Worm (Caenorhabditis elegans): ENCODE results near the gene nrsn-1.

nrsn-1 gene

DNA sequence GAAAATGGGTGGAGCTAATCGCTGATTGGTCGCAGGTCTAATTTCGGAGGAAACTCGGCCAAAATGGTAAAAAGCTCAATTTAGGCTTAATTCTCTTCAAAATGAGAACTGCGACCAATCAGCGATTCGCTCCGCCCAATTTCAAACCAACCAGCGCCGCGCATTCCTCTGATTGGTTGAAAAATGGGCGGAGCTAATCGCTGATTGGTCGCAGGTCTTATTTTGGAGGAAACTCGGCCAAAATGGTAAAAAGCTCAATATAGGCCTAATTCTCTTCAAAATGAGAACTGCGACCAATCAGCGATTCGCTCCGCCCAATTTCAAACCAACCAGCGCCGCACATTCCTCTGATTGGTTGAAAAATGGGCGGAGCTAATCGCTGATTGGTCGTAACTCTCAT lies 8.2 kb downstream of the nrsn-1 start:
- TF ChIP-seq nfya-1 (tag; optimal IDR thresholded peaks at IDR 0.05; ENCODE audit: insufficient read depth), result peak; percentile 60

- TF ChIP-seq ceh-82 (tag; optimal IDR thresholded peaks at IDR 0.05) (no peak), unc-39 (tag; optimal IDR thresholded peaks at IDR 0.05) (no peak), egl-5 (tag; optimal IDR thresholded peaks at IDR 0.05) (no peak), nhr-11 (tag; optimal IDR thresholded peaks at IDR 0.05) (no peak), snpc-4 (tag; optimal IDR thresholded peaks at IDR 0.05) (no peak), pha-4 (tag; optimal IDR thresholded peaks at IDR 0.05) (no peak), ZK546.5 (tag; optimal IDR thresholded peaks at IDR 0.05) (no peak), sea-2 (GFP tag; optimal IDR thresholded peaks at IDR 0.05) (no peak), nfya-1 (tag; optimal IDR thresholded peaks at IDR 0.05; ENCODE audit: insufficient read depth) (no peak), eor-1 (tag; optimal IDR thresholded peaks at IDR 0.05) (no peak), mml-1 (tag; optimal IDR thresholded peaks at IDR 0.05) (no peak), zag-1 (tag; optimal IDR thresholded peaks at IDR 0.05) (no peak), ama-1 (optimal IDR thresholded peaks at IDR 0.05) (no peak), lin-39 (tag; optimal IDR thresholded peaks at IDR 0.05) (no peak), nhr-12 (tag; optimal IDR thresholded peaks at IDR 0.05) (no peak)
Measured at ce11 chrV:3706893-3707292, 8.9 kb downstream of the nrsn-1 start.

DNA sequence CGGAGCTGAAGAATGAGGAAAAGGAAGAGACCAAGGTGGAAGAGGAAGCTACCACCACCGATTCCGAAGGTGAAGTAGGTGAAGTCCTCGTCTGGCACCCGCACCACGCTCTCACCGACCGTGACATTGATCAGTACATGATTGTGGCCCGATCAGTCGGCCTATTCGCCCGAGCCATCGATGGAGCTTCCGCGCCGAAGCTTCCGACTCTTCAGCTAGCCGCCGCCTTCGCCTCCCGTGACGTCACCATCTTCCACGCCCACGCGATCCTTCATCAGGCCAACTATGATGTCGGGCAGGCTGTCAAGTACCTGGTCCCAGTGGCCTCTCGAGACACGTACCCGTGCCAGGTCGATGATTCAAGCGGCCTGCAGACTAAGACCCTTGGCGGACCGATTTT lies 9.6 kb downstream of the nrsn-1 start:
- no peak for TF ChIP-seq egl-27 (tag; optimal IDR thresholded peaks at IDR 0.05)
- TF ChIP-seq ztf-11 (tag; optimal IDR thresholded peaks at IDR 0.05), result no peak
- no peak for TF ChIP-seq lin-39 (tag; optimal IDR thresholded peaks at IDR 0.05)
- no peak for TF ChIP-seq jun-1 (tag; optimal IDR thresholded peaks at IDR 0.05)
- TF ChIP-seq lin-15B (tag; optimal IDR thresholded peaks at IDR 0.05), result no peak
- no peak for TF ChIP-seq sea-2 (GFP tag; optimal IDR thresholded peaks at IDR 0.05)
- no peak for TF ChIP-seq unc-62 (GFP tag; optimal IDR thresholded peaks at IDR 0.05)
- no peak for TF ChIP-seq nhr-76 (tag; optimal IDR thresholded peaks at IDR 0.05)
- TF ChIP-seq elt-3 (tag; optimal IDR thresholded peaks at IDR 0.05), result no peak
- TF ChIP-seq R02D3.7 (tag; optimal IDR thresholded peaks at IDR 0.05), result no peak
- no peak for TF ChIP-seq eor-1 (tag; optimal IDR thresholded peaks at IDR 0.05)
- TF ChIP-seq elt-1 (tag; optimal IDR thresholded peaks at IDR 0.05), result no peak

DNA sequence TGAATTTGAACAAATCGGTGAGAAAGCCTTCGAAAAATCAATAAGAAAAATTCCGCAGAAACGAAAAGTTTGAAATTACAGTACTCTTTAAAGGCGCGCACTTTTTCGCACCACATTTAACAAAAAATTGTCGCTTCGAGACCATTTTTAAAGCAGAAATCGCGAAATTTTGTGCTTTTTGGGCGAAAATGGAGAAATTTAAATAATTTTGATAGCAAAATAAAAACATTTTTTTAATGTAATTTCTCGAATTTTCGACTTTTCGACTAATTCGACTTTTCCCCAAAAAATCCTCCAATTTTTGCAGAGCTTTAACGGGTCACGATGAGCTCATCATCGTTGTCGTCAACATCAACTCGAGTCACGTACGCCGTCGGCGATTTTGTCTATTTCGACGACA lies 11.1 kb downstream of the nrsn-1 start, which contains the start of gene lin-40:
lin-40 (plus strand) TSS at position 301 of the 400 bp plus-strand sequence.
- TF ChIP-seq nhr-11 (tag; optimal IDR thresholded peaks at IDR 0.05) (no peak), lin-15B (tag; optimal IDR thresholded peaks at IDR 0.05) (no peak), fkh-2 (tag; optimal IDR thresholded peaks at IDR 0.05) (no peak), nhr-12 (tag; optimal IDR thresholded peaks at IDR 0.05) (no peak), nhr-77 (tag; optimal IDR thresholded peaks at IDR 0.05) (no peak), nhr-28 (tag; optimal IDR thresholded peaks at IDR 0.05) (no peak), nhr-23 (tag; optimal IDR thresholded peaks at IDR 0.05) (no peak), zag-1 (tag; optimal IDR thresholded peaks at IDR 0.05) (no peak), daf-12 (tag; optimal IDR thresholded peaks at IDR 0.05) (no peak), fos-1 (tag; optimal IDR thresholded peaks at IDR 0.05) (no peak), ama-1 (optimal IDR thresholded peaks at IDR 0.05) (no peak), nfya-1 (tag; optimal IDR thresholded peaks at IDR 0.05; ENCODE audit: insufficient read depth) (no peak), skn-1 (tag; optimal IDR thresholded peaks at IDR 0.05) (no peak), hmg-11 (tag; optimal IDR thresholded peaks at IDR 0.05) (no peak), lin-39 (tag; optimal IDR thresholded peaks at IDR 0.05) (no peak), pqm-1 (tag; optimal IDR thresholded peaks at IDR 0.05) (no peak), tbx-2 (tag; optimal IDR thresholded peaks at IDR 0.05) (no peak), lsy-12 (tag; optimal IDR thresholded peaks at IDR 0.05) (no peak), nhr-76 (tag; optimal IDR thresholded peaks at IDR 0.05) (no peak)

ce11 chrV:3703888-3704287 lies 11.9 kb downstream of the nrsn-1 start:
- TF ChIP-seq fkh-2 (tag; optimal IDR thresholded peaks at IDR 0.05) (no peak), nfya-1 (tag; optimal IDR thresholded peaks at IDR 0.05; ENCODE audit: insufficient read depth) (peak; percentile 87), elt-1 (tag; optimal IDR thresholded peaks at IDR 0.05) (no peak), aly-2 (tag; optimal IDR thresholded peaks at IDR 0.05) (no peak), lin-39 (tag; optimal IDR thresholded peaks at IDR 0.05) (peak; percentile 59), nhr-23 (tag; optimal IDR thresholded peaks at IDR 0.05) (peak; percentile 37), ZK546.5 (tag; optimal IDR thresholded peaks at IDR 0.05) (no peak), R02D3.7 (tag; optimal IDR thresholded peaks at IDR 0.05) (peak; percentile 64), pha-4 (tag; optimal IDR thresholded peaks at IDR 0.05) (peak; percentile 56), sea-2 (GFP tag; optimal IDR thresholded peaks at IDR 0.05) (no peak), ceh-82 (tag; optimal IDR thresholded peaks at IDR 0.05) (no peak), elt-2 (tag; optimal IDR thresholded peaks at IDR 0.05) (peak; percentile 50), hmg-11 (tag; optimal IDR thresholded peaks at IDR 0.05) (peak; percentile 97), egl-27 (tag; optimal IDR thresholded peaks at IDR 0.05) (no peak), nhr-76 (tag; optimal IDR thresholded peaks at IDR 0.05) (no peak), ceh-28 (tag; optimal IDR thresholded peaks at IDR 0.05) (peak; percentile 52), nhr-25 (tag; optimal IDR thresholded peaks at IDR 0.05) (peak; percentile 55), tbx-2 (tag; optimal IDR thresholded peaks at IDR 0.05) (peak; percentile 20), nhr-43 (tag; optimal IDR thresholded peaks at IDR 0.05; ENCODE audit: poor library complexity, severe bottlenecking) (no peak), skn-1 (tag; optimal IDR thresholded peaks at IDR 0.05) (peak; percentile 31), pqm-1 (tag; optimal IDR thresholded peaks at IDR 0.05) (peak; percentile 41), nhr-77 (tag; optimal IDR thresholded peaks at IDR 0.05) (no peak), fos-1 (tag; optimal IDR thresholded peaks at IDR 0.05) (no peak)
